Worm (Caenorhabditis elegans) whole organism, young adult: Measurements from ENCODE around the gene K08E3.2.

ENCODE experiments used
- akir-1 ChIP-seq: fragments of 200-800 bp; sonication (Bioruptor generic); optimal IDR thresholded peaks from 2 replicates; lab custom pipeline; 2018; ENCODE audit warnings: mild to moderate bottlenecking, missing genetic modification characterization, moderate library complexity, missing compliant biosample characterization
- ama-1 ChIP-seq, 3 experiments: fragments of 150-350 bp in 1 of 3; sonication (generic microtip) in 2 of 3; optimal IDR thresholded peaks; 2 replicates each; lab custom pipeline; 2014 to 2018; ENCODE audit warnings: missing biosample characterization in 2 of 3, missing genetic modification characterization in 2 of 3, missing genetic modification reagents in 2 of 3
- aptf-2 ChIP-seq: fragments of 200-800 bp; sonication (Bioruptor generic); conservative IDR thresholded peaks from 2 replicates; pipeline ENCODE4 v1.3.6; 2022; ENCODE audit warnings: missing genetic modification reagents, missing genetic modification characterization, missing compliant biosample characterization
- ceh-100 ChIP-seq: fragments of 200-800 bp; sonication (Bioruptor generic); IDR thresholded peaks from 2 replicates; pipeline ENCODE4 v1.3.6; 2022; ENCODE audit warnings: missing genetic modification reagents, missing genetic modification characterization, missing compliant biosample characterization
- gei-17 ChIP-seq: fragments of 200-800 bp; sonication (Bioruptor generic); optimal IDR thresholded peaks from 2 replicates; lab custom pipeline; 2018; ENCODE audit warnings: mild to moderate bottlenecking, missing genetic modification characterization, missing compliant biosample characterization
- hsf-1 ChIP-seq: fragments of 200-800 bp; sonication (Bioruptor generic); IDR thresholded peaks from 2 replicates; pipeline ENCODE4 v1.3.6; 2022; ENCODE audit warnings: missing genetic modification reagents, missing genetic modification characterization, missing compliant biosample characterization
- lin-40 ChIP-seq: sonication (generic microtip); optimal IDR thresholded peaks from 2 replicates; lab custom pipeline; 2016; ENCODE audit warnings: missing genetic modification characterization, mild to moderate bottlenecking, missing compliant biosample characterization, missing genotype, missing genetic modification reagents
- madf-10 ChIP-seq: sonication (generic microtip); optimal IDR thresholded peaks from 2 replicates; lab custom pipeline; 2016; ENCODE audit warnings: mild to moderate bottlenecking, missing genetic modification characterization, missing compliant biosample characterization
- pbrm-1 ChIP-seq: fragments of 200-800 bp; sonication (Bioruptor generic); IDR thresholded peaks from 2 replicates; pipeline ENCODE4 v1.3.6; 2022; ENCODE audit warnings: missing genetic modification reagents, missing genetic modification characterization, missing compliant biosample characterization
- snpc-4 ChIP-seq, 5 experiments: fragments of 150-350 bp in 1 of 5; sonication (generic microtip) in 4 of 5; optimal IDR thresholded peaks; 2 replicates each; lab custom pipeline; 2014 to 2018; ENCODE audit warnings: missing genetic modification characterization in 5 of 5, missing biosample characterization in 3 of 5, antibody characterized with exemption in 2 of 5, mild to moderate bottlenecking in 2 of 5, missing compliant biosample characterization in 2 of 5, missing genotype in 2 of 5, moderate library complexity in 2 of 5, missing genetic modification reagents in 1 of 5
- tlf-1 ChIP-seq: fragments of 200-800 bp; sonication (Bioruptor generic); optimal IDR thresholded peaks from 2 replicates; lab custom pipeline; 2018; ENCODE audit warnings: mild to moderate bottlenecking, missing genetic modification characterization, missing compliant biosample characterization
- unc-130 ChIP-seq: sonication (generic microtip); optimal IDR thresholded peaks from 2 replicates; lab custom pipeline; 2016; ENCODE audit warnings: missing genetic modification reagents, missing genetic modification characterization, missing compliant biosample characterization
- unc-62 ChIP-seq: fragments of 150-350 bp; optimal IDR thresholded peaks from 2 replicates; lab custom pipeline; 2014; ENCODE audit warnings: missing biosample characterization, missing genetic modification reagents, missing genetic modification characterization

DNA sequence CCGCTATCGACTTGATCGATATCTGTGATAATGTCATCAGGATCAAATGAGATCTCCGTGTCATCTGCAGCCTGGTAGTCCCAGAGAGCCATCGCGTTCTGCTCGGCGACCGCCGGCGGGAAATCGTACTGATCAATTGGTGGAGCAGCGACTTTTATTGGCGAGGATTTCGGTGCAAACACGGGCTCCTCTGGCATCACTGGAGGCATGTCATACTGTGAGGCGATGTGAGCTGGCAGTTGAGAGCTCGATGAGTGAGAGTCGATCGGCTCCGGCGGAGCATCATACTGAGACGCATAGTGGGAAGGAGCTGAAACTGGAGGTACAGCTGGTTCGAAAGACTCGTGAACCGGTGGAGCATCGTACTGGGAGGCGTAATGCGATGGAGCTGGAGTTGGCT, 11.2 kb upstream of the K08E3.2 start:
- TF ChIP-seq ama-1 (optimal IDR thresholded peaks at IDR 0.05; lab: Kevin White, UChicago) (no peak), ama-1 (GFP tag; optimal IDR thresholded peaks at IDR 0.05; lab: Kevin White, UChicago) (no peak), tlf-1 (GFP tag; lab: Kevin White, UChicago) (no peak), pbrm-1 (GFP tag; lab: Robert Waterston, UW) (no peak), madf-10 (tag; lab: Kevin White, UChicago) (no peak), gei-17 (GFP tag; lab: Kevin White, UChicago) (no peak), aptf-2 (GFP tag; lab: Robert Waterston, UW) (no peak), unc-62 (GFP tag; lab: Kevin White, UChicago) (no peak), ceh-100 (GFP tag; lab: Robert Waterston, UW) (no peak), unc-130 (GFP tag; lab: Kevin White, UChicago) (no peak), akir-1 (GFP tag; lab: Kevin White, UChicago) (no peak), lin-40 (tag; lab: Kevin White, UChicago) (no peak), hsf-1 (GFP tag; lab: Robert Waterston, UW) (0 out of 2 replicates have a peak, but pooled peaks have one; percentile 28), snpc-4 (GFP tag; optimal IDR thresholded peaks at IDR 0.05; lab: Kevin White, UChicago) (no peak), snpc-4 (tag; optimal IDR thresholded peaks at IDR 0.05; lab: Kevin White, UChicago) (no peak)
